Fruit fly (Drosophila melanogaster) whole organism, embryonic: ENCODE measurements around the gene CG14853.

Experiments
- Abd-B ChIP-seq: fragments of 200-800 bp; sonication (Bioruptor generic); optimal IDR thresholded peaks from 2 replicates; lab custom pipeline; 2018; ENCODE audit warnings: missing biosample characterization, mild to moderate bottlenecking, missing genetic modification characterization, moderate library complexity
- B-H2 ChIP-seq: fragments of 200-800 bp; sonication (Bioruptor generic); optimal IDR thresholded peaks from 2 replicates; lab custom pipeline; 2018; ENCODE audit warnings: missing biosample characterization, mild to moderate bottlenecking, missing genetic modification characterization
- BEAF-32 ChIP-seq: fragments of 200-800 bp; sonication (Bioruptor generic); optimal IDR thresholded peaks from 3 replicates; lab custom pipeline; 2017; ENCODE audit warnings: missing biosample characterization, missing genetic modification characterization, mild to moderate bottlenecking, moderate library complexity, missing genetic modification reagents
- Blimp-1 ChIP-seq: fragments of 200-800 bp; sonication (Bioruptor generic); optimal IDR thresholded peaks from 3 replicates; lab custom pipeline; 2018; ENCODE audit warnings: missing biosample characterization, missing genetic modification characterization, mild to moderate bottlenecking, moderate library complexity, missing genetic modification reagents
- CG11696 ChIP-seq: fragments of 200-800 bp; sonication (Bioruptor generic); IDR thresholded peaks from 2 replicates; pipeline ENCODE4 v1.3.6; 2022; ENCODE audit warnings: missing biosample characterization, missing genetic modification characterization
- CG12155 ChIP-seq: fragments of 200-800 bp; sonication (Bioruptor generic); optimal IDR thresholded peaks from 3 replicates; lab custom pipeline; 2016; ENCODE audit warnings: missing biosample characterization, missing genetic modification characterization
- CG12659 ChIP-seq: fragments of 200-800 bp; sonication (Bioruptor generic); optimal IDR thresholded peaks from 3 replicates; lab custom pipeline; 2017; ENCODE audit warnings: mild to moderate bottlenecking, missing biosample characterization, missing genetic modification reagents, missing genetic modification characterization
- CG12942 ChIP-seq: fragments of 200-800 bp; sonication (Bioruptor generic); optimal IDR thresholded peaks from 3 replicates; lab custom pipeline; 2016; ENCODE audit warnings: missing biosample characterization, missing genetic modification characterization
- CG13287 ChIP-seq: fragments of 200-800 bp; sonication (Bioruptor generic); IDR thresholded peaks from 2 replicates; pipeline ENCODE4 v1.3.6; 2022; ENCODE audit warnings: missing biosample characterization, missing genetic modification characterization; ENCODE audit not compliant: partially characterized antibody
- CG14667 ChIP-seq: fragments of 200-800 bp; sonication (Bioruptor generic); IDR thresholded peaks from 2 replicates; pipeline ENCODE4 v1.3.6; 2022; ENCODE audit warnings: missing biosample characterization, missing genetic modification characterization
- CG15011 ChIP-seq: fragments of 200-800 bp; sonication (Bioruptor generic); optimal IDR thresholded peaks from 3 replicates; lab custom pipeline; 2018; ENCODE audit warnings: missing biosample characterization, mild to moderate bottlenecking, missing genetic modification characterization
- CG15269 ChIP-seq: fragments of 200-800 bp; sonication (Bioruptor generic); optimal IDR thresholded peaks from 2 replicates; lab custom pipeline; 2018; ENCODE audit warnings: missing biosample characterization, mild to moderate bottlenecking, missing genetic modification characterization, moderate library complexity
- CG1603 ChIP-seq: fragments of 200-800 bp; sonication (Bioruptor generic); optimal IDR thresholded peaks from 2 replicates; lab custom pipeline; 2019; ENCODE audit warnings: missing biosample characterization, mild to moderate bottlenecking, missing genetic modification characterization, moderate library complexity
- CG16815 ChIP-seq: fragments of 200-800 bp; sonication (Bioruptor generic); optimal IDR thresholded peaks from 3 replicates; lab custom pipeline; 2017; ENCODE audit warnings: missing biosample characterization, mild to moderate bottlenecking, missing genetic modification characterization
- CG17385 ChIP-seq: fragments of 200-800 bp; sonication (Bioruptor generic); optimal IDR thresholded peaks from 3 replicates; lab custom pipeline; 2018; ENCODE audit warnings: missing biosample characterization, mild to moderate bottlenecking, missing genetic modification characterization
- CG17612 ChIP-seq: fragments of 200-800 bp; sonication (Bioruptor generic); IDR thresholded peaks from 2 replicates; pipeline ENCODE4 v1.3.6; 2022; ENCODE audit warnings: missing biosample characterization, missing genetic modification characterization
- CG18476 ChIP-seq: fragments of 200-800 bp; sonication (Bioruptor generic); optimal IDR thresholded peaks from 2 replicates; lab custom pipeline; 2016; ENCODE audit warnings: missing biosample characterization, mild to moderate bottlenecking, missing genetic modification characterization
- CG2120 ChIP-seq: fragments of 200-800 bp; sonication (Bioruptor generic); optimal IDR thresholded peaks from 3 replicates; lab custom pipeline; 2016; ENCODE audit warnings: missing biosample characterization, missing genetic modification characterization
- CG2129 ChIP-seq: fragments of 200-800 bp; sonication (Bioruptor generic); IDR thresholded peaks from 2 replicates; pipeline ENCODE4 v1.3.6; 2022; ENCODE audit warnings: missing biosample characterization, missing genetic modification characterization; ENCODE audit not compliant: partially characterized antibody
- CG2712 ChIP-seq: fragments of 200-800 bp; optimal IDR thresholded peaks from 3 replicates; lab custom pipeline; 2019; ENCODE audit warnings: missing biosample characterization, mild to moderate bottlenecking, missing genetic modification characterization, moderate library complexity
- CG30403 ChIP-seq: fragments of 200-800 bp; sonication (Bioruptor generic); optimal IDR thresholded peaks from 3 replicates; lab custom pipeline; 2016; ENCODE audit warnings: missing biosample characterization, missing genetic modification characterization
- CG34422 ChIP-seq: fragments of 200-800 bp; sonication (Bioruptor generic); IDR thresholded peaks from 3 replicates; pipeline ENCODE4 v1.3.6; 2022; ENCODE audit warnings: missing biosample characterization, missing genetic modification characterization
- CG42726 ChIP-seq: fragments of 200-800 bp; sonication (Bioruptor generic); IDR thresholded peaks from 2 replicates; pipeline ENCODE4 v1.3.6; 2022; ENCODE audit warnings: missing biosample characterization, missing genetic modification characterization; ENCODE audit not compliant: partially characterized antibody
- CG4328 ChIP-seq: fragments of 200-800 bp; sonication (Bioruptor generic); optimal IDR thresholded peaks from 3 replicates; lab custom pipeline; 2017; ENCODE audit warnings: missing biosample characterization, missing genetic modification reagents, missing genetic modification characterization
- CG6765 ChIP-seq: fragments of 200-800 bp; sonication (Bioruptor generic); optimal IDR thresholded peaks from 3 replicates; lab custom pipeline; 2017; ENCODE audit warnings: missing biosample characterization, mild to moderate bottlenecking, missing genetic modification characterization
- CG7786 ChIP-seq: fragments of 200-800 bp; sonication (Bioruptor generic); optimal IDR thresholded peaks from 2 replicates; lab custom pipeline; 2016; ENCODE audit warnings: missing biosample characterization, missing genetic modification characterization
- CG7928 ChIP-seq: fragments of 200-800 bp; sonication (Bioruptor generic); optimal IDR thresholded peaks from 2 replicates; lab custom pipeline; 2017; ENCODE audit warnings: missing biosample characterization, mild to moderate bottlenecking, missing genetic modification characterization
- CG8290 ChIP-seq, 3 experiments: fragments of 200-800 bp; sonication (Bioruptor generic); optimal IDR thresholded peaks; 2 replicates each; lab custom pipeline; 2016 to 2019; ENCODE audit warnings: missing biosample characterization in 3 of 3, missing genetic modification characterization in 3 of 3, mild to moderate bottlenecking in 2 of 3, moderate library complexity in 1 of 3
- CG9817 ChIP-seq: fragments of 200-800 bp; sonication (Bioruptor generic); optimal IDR thresholded peaks from 2 replicates; lab custom pipeline; 2018; ENCODE audit warnings: missing biosample characterization, mild to moderate bottlenecking, missing genetic modification characterization, moderate library complexity
- CG9932 ChIP-seq: fragments of 200-800 bp; sonication (Bioruptor generic); IDR thresholded peaks from 2 replicates; pipeline ENCODE4 v1.3.6; 2022; ENCODE audit warnings: missing biosample characterization, missing genetic modification characterization
- Dll ChIP-seq: fragments of 200-800 bp; sonication (Bioruptor generic); IDR thresholded peaks from 4 replicates; pipeline ENCODE4 v1.3.6; 2022; ENCODE audit warnings: missing biosample characterization, missing genetic modification characterization; ENCODE audit not compliant: partially characterized antibody
- E2f2 ChIP-seq: fragments of 200-800 bp; sonication (Bioruptor generic); IDR thresholded peaks from 2 replicates; pipeline ENCODE4 v1.3.6; 2022; ENCODE audit warnings: missing biosample characterization, missing genetic modification characterization
- Ets65A ChIP-seq: fragments of 200-800 bp; sonication (Bioruptor generic); peaks from one replicate; lab custom pipeline; 2016; ENCODE audit warnings: missing biosample characterization, missing genetic modification characterization
- NFAT ChIP-seq: fragments of 200-800 bp; sonication (Bioruptor generic); IDR thresholded peaks from 2 replicates; pipeline ENCODE4 v1.3.6; 2022; ENCODE audit warnings: missing biosample characterization, missing genetic modification characterization
- NfI ChIP-seq: fragments of 200-800 bp; sonication (Bioruptor generic); optimal IDR thresholded peaks from 3 replicates; lab custom pipeline; 2018; ENCODE audit warnings: missing biosample characterization, mild to moderate bottlenecking, missing genetic modification characterization, moderate library complexity
- Optix ChIP-seq: fragments of 200-800 bp; sonication (Bioruptor generic); IDR thresholded peaks from 3 replicates; pipeline ENCODE4 v1.3.6; 2022; ENCODE audit warnings: missing biosample characterization, missing genetic modification characterization
- Sox102F ChIP-seq: fragments of 200-800 bp; sonication (Bioruptor generic); optimal IDR thresholded peaks from 2 replicates; lab custom pipeline; 2018; ENCODE audit warnings: missing biosample characterization, mild to moderate bottlenecking, missing genetic modification characterization, moderate library complexity
- Xbp1 ChIP-seq: fragments of 200-800 bp; sonication (Bioruptor generic); optimal IDR thresholded peaks from 3 replicates; lab custom pipeline; 2016; ENCODE audit warnings: missing biosample characterization, mild to moderate bottlenecking, missing genetic modification characterization
- amos ChIP-seq: fragments of 200-800 bp; sonication (Bioruptor generic); IDR thresholded peaks from 2 replicates; pipeline ENCODE4 v1.3.6; 2022; ENCODE audit warnings: missing biosample characterization, missing genetic modification characterization; ENCODE audit not compliant: partially characterized antibody
- btn ChIP-seq: fragments of 200-800 bp; sonication (Bioruptor generic); optimal IDR thresholded peaks from 2 replicates; lab custom pipeline; 2016; ENCODE audit warnings: missing biosample characterization, missing genetic modification characterization
- corto ChIP-seq: fragments of 200-800 bp; sonication (Bioruptor generic); optimal IDR thresholded peaks from 2 replicates; lab custom pipeline; 2016; ENCODE audit warnings: missing biosample characterization, mild to moderate bottlenecking, missing genetic modification characterization, moderate library complexity
- danr ChIP-seq: fragments of 200-800 bp; sonication (Bioruptor generic); IDR thresholded peaks from 2 replicates; pipeline ENCODE4 v1.3.6; 2022; ENCODE audit warnings: missing biosample characterization, missing genetic modification characterization
- emc ChIP-seq: fragments of 200-800 bp; sonication (Bioruptor generic); optimal IDR thresholded peaks from 2 replicates; lab custom pipeline; 2016; ENCODE audit warnings: missing biosample characterization, missing genetic modification characterization
- hkb ChIP-seq, 2 experiments: fragments of 200-800 bp in 1 of 2; fragments of >200 bp in 1 of 2; sonication (Bioruptor generic) in 1 of 2; IDR thresholded peaks in 1 of 2; optimal IDR thresholded peaks in 1 of 2; 2 replicates each; pipeline versions ENCODE4 v1.3.6 to Lab custom; 2017 to 2022; ENCODE audit warnings: missing biosample characterization in 1 of 2, missing genetic modification characterization in 1 of 2
- lilli ChIP-seq: fragments of 200-800 bp; sonication (Bioruptor generic); optimal IDR thresholded peaks from 3 replicates; lab custom pipeline; 2016; ENCODE audit warnings: missing biosample characterization, missing genetic modification characterization
- prd ChIP-seq, 3 experiments: fragments of >200 bp in 2 of 3; fragments of 200-800 bp in 1 of 3; sonication (Bioruptor generic) in 1 of 3; optimal IDR thresholded peaks in 2 of 3; IDR thresholded peaks in 1 of 3; 2 replicates in 2 of 3; 3 replicates in 1 of 3; pipeline versions ENCODE4 v1.3.6 to Lab custom; 2017 to 2022; ENCODE audit warnings: missing biosample characterization in 1 of 3, missing genetic modification characterization in 1 of 3
- pzg ChIP-seq: fragments of 200-800 bp; sonication (Bioruptor generic); optimal IDR thresholded peaks from 3 replicates; lab custom pipeline; 2018; ENCODE audit warnings: missing biosample characterization, mild to moderate bottlenecking, missing genetic modification characterization, moderate library complexity
- trem ChIP-seq: fragments of 200-800 bp; optimal IDR thresholded peaks from 3 replicates; lab custom pipeline; 2019; ENCODE audit warnings: missing biosample characterization, mild to moderate bottlenecking, missing genetic modification characterization, moderate library complexity

The CG14853 gene

dm6 chr3R:14575718-14576187 is 33.7 kb upstream of the CG14853 start, which contains the start of gene CG7987 (continued):
- TF ChIP-seq CG8290 (GFP tag; optimal IDR thresholded peaks at IDR 0.05; lab: Kevin White, UChicago) (peak; percentile 7), CG8290 (tag; optimal IDR thresholded peaks at IDR 0.05; lab: Kevin White, UChicago) (peak in 1 of 2 experiments; percentile 84), pzg (peak; percentile 73), CG2712 (tag; lab: Kevin White, UChicago) (peak; percentile 27), CG12155 (GFP tag; lab: Kevin White, UChicago) (no peak), CG17612 (GFP tag; lab: Robert Waterston, UW) (no peak), CG2129 (no peak), CG18476 (GFP tag; lab: Kevin White, UChicago) (no peak), CG13287 (GFP tag; lab: Robert Waterston, UW) (peak; percentile 68), btn (GFP tag; lab: Kevin White, UChicago) (no peak), hkb (optimal IDR thresholded peaks at IDR 0.05; lab: Kevin White, UChicago) (peak; percentile 28), hkb (GFP tag; IDR thresholded peaks at IDR 0.05; lab: Robert Waterston, UW) (no peak), CG15011 (GFP tag; lab: Kevin White, UChicago) (no peak), CG9932 (peak; percentile 53), CG34422 (GFP tag; lab: Robert Waterston, UW) (peak; percentile 53; the same call in 2 of the 3 replicates), danr (GFP tag; lab: Robert Waterston, UW) (no peak), Blimp-1 (no peak), CG42726 (GFP tag; lab: Robert Waterston, UW) (0 out of 2 replicates have a peak, but pooled peaks have one; percentile 54), BEAF-32 (GFP tag; lab: Kevin White, UChicago) (peak; percentile 17), CG12659 (GFP tag; lab: Kevin White, UChicago) (peak; percentile 35), E2f2 (peak; percentile 84), CG17385 (peak; percentile 94), CG1603 (tag; lab: Kevin White, UChicago) (peak; percentile 74), Optix (GFP tag; lab: Robert Waterston, UW) (no peak), Dll (GFP tag; lab: Robert Waterston, UW) (0 out of 4 replicates have a peak, but pooled peaks have one; percentile 32), trem (tag; lab: Kevin White, UChicago) (peak; percentile 47), NFAT (GFP tag; lab: Robert Waterston, UW) (peak; percentile 27; the same call in 1 of the 2 replicates), amos (GFP tag; lab: Robert Waterston, UW) (peak; percentile 31; the same call in 1 of the 2 replicates), CG7928 (GFP tag; lab: Kevin White, UChicago) (no peak), CG16815 (no peak), CG4328 (GFP tag; lab: Kevin White, UChicago) (no peak), CG11696 (no peak), CG7786 (peak; percentile 12), CG14667 (GFP tag; lab: Robert Waterston, UW) (no peak), CG30403 (no peak), corto (GFP tag; lab: Kevin White, UChicago) (no peak), NfI (GFP tag; lab: Kevin White, UChicago) (peak; percentile 20), CG9817 (peak; percentile 21), lilli (peak; percentile 21), CG2120 (GFP tag; lab: Kevin White, UChicago) (peak; percentile 56), Abd-B (GFP tag; lab: Kevin White, UChicago) (peak; percentile 22), emc (GFP tag; lab: Kevin White, UChicago) (no peak), CG15269 (tag; lab: Kevin White, UChicago) (peak; percentile 25), Xbp1 (GFP tag; lab: Kevin White, UChicago) (no peak), CG6765 (GFP tag; lab: Kevin White, UChicago) (no peak), Ets65A (GFP tag; lab: Kevin White, UChicago) (peak; percentile 48), CG12942 (no peak), B-H2 (GFP tag; lab: Kevin White, UChicago) (peak; percentile 36), prd (optimal IDR thresholded peaks at IDR 0.05; lab: Kevin White, UChicago) (no peak), prd (GFP tag; IDR thresholded peaks at IDR 0.05; lab: Robert Waterston, UW) (no peak), Sox102F (GFP tag; lab: Kevin White, UChicago) (no peak)
